2 worm cellular contexts compared by ENCODE assay signal in the genomic region with DNA sequence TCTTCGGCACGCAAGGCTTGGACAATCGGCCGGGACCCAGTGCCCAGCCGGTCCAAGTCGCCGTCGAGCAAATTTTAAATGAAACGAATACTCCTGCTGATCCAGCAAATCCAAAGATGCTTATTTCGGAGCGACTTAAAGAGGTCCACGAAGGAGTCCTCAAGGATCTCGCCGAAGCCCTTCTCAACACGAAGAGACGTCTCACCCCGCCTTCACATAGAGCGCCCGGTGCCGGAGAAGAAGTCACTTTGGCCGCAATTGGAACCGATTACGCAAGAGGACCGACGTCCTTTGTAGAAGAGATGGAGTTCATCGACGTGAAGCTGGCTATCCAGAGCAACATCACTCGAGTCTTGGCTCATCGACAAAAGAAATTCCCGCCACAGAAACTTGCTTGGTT.
TF ChIP-seq lines count a peak whose summit lies in the region.

No protein-coding gene starts in this region.

TF ChIP-seq in whole organism, L4 larva, 104 proteins besides CTCF, POLR2A, EP300 and RAD21:
- TF ChIP-seq dmd-6 (GFP tag; IDR thresholded peaks at IDR 0.05; lab: Robert Waterston, UW) = no peak
- TF ChIP-seq fkh-10 (GFP tag; optimal IDR thresholded peaks at IDR 0.05; lab: Kevin White, UChicago) = no peak
- TF ChIP-seq zfp-2 (tag; optimal IDR thresholded peaks at IDR 0.05; lab: Kevin White, UChicago) = no peak
- peak; percentile 49; the same call in 1 of the 2 replicates for TF ChIP-seq set-16 (GFP tag; IDR thresholded peaks at IDR 0.05; lab: Robert Waterston, UW)
- no peak for TF ChIP-seq zip-11 (GFP tag; IDR thresholded peaks at IDR 0.05; lab: Robert Waterston, UW)
- no peak for TF ChIP-seq dve-1 (tag; optimal IDR thresholded peaks at IDR 0.05; lab: Kevin White, UChicago; ENCODE audit: insufficient read depth)
- TF ChIP-seq F49E8.2 (tag; optimal IDR thresholded peaks at IDR 0.05; lab: Kevin White, UChicago; ENCODE audit: borderline replicate concordance) = no peak
- TF ChIP-seq lin-13 (GFP tag; optimal IDR thresholded peaks at IDR 0.05; lab: Kevin White, UChicago) = no peak
- TF ChIP-seq F10B5.3 (tag; optimal IDR thresholded peaks at IDR 0.05; lab: Kevin White, UChicago) = no peak
TF ChIP-seq in whole organism, L4 larva: peak in this region for 1.

TF ChIP-seq in whole organism, young adult, 124 proteins besides CTCF, POLR2A, EP300 and RAD21:
- TF ChIP-seq nhr-120 (GFP tag; IDR thresholded peaks at IDR 0.05; lab: Robert Waterston, UW) = 0 out of 2 replicates have a peak, but pooled peaks have one; percentile 46
- no peak for TF ChIP-seq zim-3 (tag; optimal IDR thresholded peaks at IDR 0.05; lab: Kevin White, UChicago)
- TF ChIP-seq zfh-2 (GFP tag; conservative IDR thresholded peaks at IDR 0.05; lab: Robert Waterston, UW) = peak; percentile 56; the same call in 1 of the 2 replicates
- TF ChIP-seq C06A6.2 (GFP tag; conservative IDR thresholded peaks at IDR 0.05; lab: Robert Waterston, UW) = no peak
- TF ChIP-seq egl-18 (GFP tag; IDR thresholded peaks at IDR 0.05; lab: Robert Waterston, UW) = no peak
TF ChIP-seq in whole organism, young adult: peak in this region for 2.
